Fruit fly (Drosophila melanogaster) whole organism, prepupa: Measurements from ENCODE around the gene fred.

Experiments
- Blimp-1 ChIP-seq: fragments of 200-800 bp; sonication (Bioruptor generic); optimal IDR thresholded peaks from 3 replicates; lab custom pipeline; 2017; ENCODE audit warnings: missing biosample characterization, missing genetic modification characterization, mild to moderate bottlenecking, moderate library complexity, missing genetic modification reagents
- CG10669 ChIP-seq: fragments of 200-800 bp; sonication (Bioruptor generic); optimal IDR thresholded peaks from 3 replicates; lab custom pipeline; 2018; ENCODE audit warnings: missing biosample characterization, mild to moderate bottlenecking, missing genetic modification characterization, moderate library complexity
- CG11294 ChIP-seq: fragments of 200-800 bp; sonication (Bioruptor generic); IDR thresholded peaks from 2 replicates; pipeline ENCODE4 v1.3.6; 2022; ENCODE audit warnings: missing biosample characterization, missing genetic modification characterization
- CG11762 ChIP-seq: fragments of 200-800 bp; sonication (Bioruptor generic); optimal IDR thresholded peaks from 3 replicates; lab custom pipeline; 2016; ENCODE audit warnings: missing biosample characterization, missing genetic modification characterization; ENCODE audit not compliant: insufficient read depth
- CG15336 ChIP-seq: fragments of 200-800 bp; sonication (Bioruptor generic); IDR thresholded peaks from 2 replicates; pipeline ENCODE4 v1.3.6; 2022; ENCODE audit warnings: missing biosample characterization, missing genetic modification characterization
- CG1621 ChIP-seq: fragments of 200-800 bp; sonication (Bioruptor generic); optimal IDR thresholded peaks from 3 replicates; lab custom pipeline; 2018; ENCODE audit warnings: missing biosample characterization, mild to moderate bottlenecking, missing genetic modification characterization
- CG16779 ChIP-seq: fragments of 200-800 bp; sonication (Bioruptor generic); optimal IDR thresholded peaks from 3 replicates; lab custom pipeline; 2017; ENCODE audit warnings: missing biosample characterization, mild to moderate bottlenecking, missing genetic modification characterization
- CG3032 ChIP-seq: fragments of 200-800 bp; optimal IDR thresholded peaks from 2 replicates; lab custom pipeline; 2019; ENCODE audit warnings: missing biosample characterization, mild to moderate bottlenecking, missing genetic modification characterization, moderate library complexity
- CG31627 ChIP-seq: fragments of 200-800 bp; sonication (Bioruptor generic); optimal IDR thresholded peaks from 3 replicates; lab custom pipeline; 2016; ENCODE audit warnings: missing biosample characterization, missing genetic modification characterization
- CG32006 ChIP-seq: fragments of 200-800 bp; sonication (Bioruptor generic); optimal IDR thresholded peaks from 3 replicates; lab custom pipeline; 2017; ENCODE audit warnings: missing biosample characterization, mild to moderate bottlenecking, missing genetic modification characterization
- CG34406 ChIP-seq: fragments of 200-800 bp; sonication (Bioruptor generic); optimal IDR thresholded peaks from 3 replicates; lab custom pipeline; 2016; ENCODE audit warnings: missing biosample characterization, missing genetic modification characterization
- CG3919 ChIP-seq: fragments of 200-800 bp; sonication (Bioruptor generic); optimal IDR thresholded peaks from 3 replicates; lab custom pipeline; 2016; ENCODE audit warnings: missing biosample characterization, missing genetic modification characterization
- CG4318 ChIP-seq: fragments of 200-800 bp; sonication (Bioruptor generic); optimal IDR thresholded peaks from 3 replicates; lab custom pipeline; 2017; ENCODE audit warnings: missing biosample characterization, mild to moderate bottlenecking, missing genetic modification characterization
- CG6163 ChIP-seq: fragments of 200-800 bp; sonication (Bioruptor generic); IDR thresholded peaks from 3 replicates; pipeline ENCODE4 v1.3.6; 2022; ENCODE audit warnings: missing biosample characterization, missing genetic modification characterization
- CG6808 ChIP-seq: fragments of 200-800 bp; sonication (Bioruptor generic); optimal IDR thresholded peaks from 3 replicates; lab custom pipeline; 2017; ENCODE audit warnings: missing biosample characterization, missing genetic modification characterization, mild to moderate bottlenecking, moderate library complexity, missing genetic modification reagents
- CG6854 ChIP-seq: fragments of 200-800 bp; sonication (Bioruptor generic); optimal IDR thresholded peaks from 2 replicates; lab custom pipeline; 2017; ENCODE audit warnings: missing biosample characterization, mild to moderate bottlenecking, missing genetic modification characterization
- CG7368 ChIP-seq: fragments of 200-800 bp; sonication (Bioruptor generic); optimal IDR thresholded peaks from 3 replicates; lab custom pipeline; 2016; ENCODE audit warnings: missing biosample characterization, missing genetic modification characterization
- CG8119 ChIP-seq: fragments of 200-800 bp; sonication (Bioruptor generic); IDR thresholded peaks from 3 replicates; pipeline ENCODE4 v1.3.6; 2022; ENCODE audit warnings: missing biosample characterization, missing genetic modification characterization
- CG8632 ChIP-seq: fragments of 200-800 bp; sonication (Bioruptor generic); optimal IDR thresholded peaks from 3 replicates; lab custom pipeline; 2016; ENCODE audit warnings: missing biosample characterization, missing genetic modification characterization
- Eip75B ChIP-seq: fragments of 200-800 bp; sonication (Bioruptor generic); optimal IDR thresholded peaks from 3 replicates; lab custom pipeline; 2016; ENCODE audit warnings: missing biosample characterization, missing genetic modification characterization
- Eip78C ChIP-seq: fragments of 200-800 bp; sonication (Bioruptor generic); peaks from one replicate; lab custom pipeline; 2016; ENCODE audit warnings: missing biosample characterization, missing genetic modification characterization
- Eip93F ChIP-seq: fragments of 200-800 bp; sonication (Bioruptor generic); optimal IDR thresholded peaks from 2 replicates; lab custom pipeline; 2016; ENCODE audit warnings: missing biosample characterization, mild to moderate bottlenecking, missing genetic modification characterization
- Ets21C ChIP-seq: fragments of 200-800 bp; sonication (Bioruptor generic); optimal IDR thresholded peaks from 3 replicates; lab custom pipeline; 2016; ENCODE audit warnings: missing biosample characterization, missing genetic modification characterization
- Ets96B ChIP-seq: fragments of 200-800 bp; optimal IDR thresholded peaks from 2 replicates; lab custom pipeline; 2019; ENCODE audit warnings: missing biosample characterization, mild to moderate bottlenecking, missing genetic modification characterization, moderate library complexity
- Hr38 ChIP-seq: sonication (Bioruptor generic); optimal IDR thresholded peaks from 2 replicates; lab custom pipeline; 2016; ENCODE audit warnings: missing biosample characterization, missing genetic modification characterization
- Hr4 ChIP-seq: fragments of 200-800 bp; sonication (Bioruptor generic); optimal IDR thresholded peaks from 3 replicates; lab custom pipeline; 2016; ENCODE audit warnings: missing biosample characterization, missing genetic modification characterization
- Lpt ChIP-seq: fragments of 200-800 bp; sonication (Bioruptor generic); optimal IDR thresholded peaks from 3 replicates; lab custom pipeline; 2016; ENCODE audit warnings: missing biosample characterization, missing genetic modification characterization
- Met ChIP-seq: fragments of 200-800 bp; sonication (Bioruptor generic); optimal IDR thresholded peaks from 3 replicates; lab custom pipeline; 2016; ENCODE audit warnings: missing biosample characterization, missing genetic modification characterization
- Smox ChIP-seq: fragments of 200-800 bp; sonication (Bioruptor generic); optimal IDR thresholded peaks from 3 replicates; lab custom pipeline; 2016; ENCODE audit warnings: missing biosample characterization, missing genetic modification characterization
- Sox14 ChIP-seq: fragments of 200-800 bp; sonication (Bioruptor generic); optimal IDR thresholded peaks from 3 replicates; lab custom pipeline; 2016; ENCODE audit warnings: missing biosample characterization, missing genetic modification characterization
- Sox15 ChIP-seq: fragments of 200-800 bp; sonication (Bioruptor generic); optimal IDR thresholded peaks from 3 replicates; lab custom pipeline; 2016; ENCODE audit warnings: missing biosample characterization, missing genetic modification characterization
- achi ChIP-seq: fragments of 200-800 bp; sonication (Bioruptor generic); optimal IDR thresholded peaks from 3 replicates; lab custom pipeline; 2016; ENCODE audit warnings: missing biosample characterization, missing genetic modification characterization
- acj6 ChIP-seq: fragments of 200-800 bp; sonication (Bioruptor generic); optimal IDR thresholded peaks from 3 replicates; lab custom pipeline; 2016; ENCODE audit warnings: missing biosample characterization, missing genetic modification characterization
- cyc ChIP-seq: fragments of 200-800 bp; sonication (Bioruptor generic); optimal IDR thresholded peaks from 3 replicates; lab custom pipeline; 2016; ENCODE audit warnings: missing biosample characterization, missing genetic modification characterization
- dac ChIP-seq: fragments of 200-800 bp; sonication (Bioruptor generic); optimal IDR thresholded peaks from 2 replicates; lab custom pipeline; 2017; ENCODE audit warnings: missing biosample characterization, mild to moderate bottlenecking, missing genetic modification characterization
- dsx ChIP-seq: fragments of 200-800 bp; optimal IDR thresholded peaks from 3 replicates; lab custom pipeline; 2019; ENCODE audit warnings: missing biosample characterization, mild to moderate bottlenecking, missing genetic modification characterization, moderate library complexity; ENCODE audit not compliant: poor library complexity, severe bottlenecking
- esn ChIP-seq: fragments of 200-800 bp; sonication (Bioruptor generic); optimal IDR thresholded peaks from 2 replicates; lab custom pipeline; 2016; ENCODE audit warnings: missing biosample characterization, mild to moderate bottlenecking, missing genetic modification characterization, moderate library complexity
- fd59A ChIP-seq: fragments of 200-800 bp; sonication (Bioruptor generic); optimal IDR thresholded peaks from 2 replicates; lab custom pipeline; 2017; ENCODE audit warnings: missing biosample characterization, mild to moderate bottlenecking, missing genetic modification characterization, missing genetic modification reagents
- fkh ChIP-seq: fragments of 200-800 bp; sonication (Bioruptor generic); optimal IDR thresholded peaks from 3 replicates; lab custom pipeline; 2017; ENCODE audit warnings: missing biosample characterization, mild to moderate bottlenecking, missing genetic modification characterization, moderate library complexity
- lz ChIP-seq: fragments of 200-800 bp; sonication (Bioruptor generic); optimal IDR thresholded peaks from 3 replicates; lab custom pipeline; 2016; ENCODE audit warnings: missing biosample characterization, missing genetic modification characterization
- net ChIP-seq: fragments of 200-800 bp; sonication (Bioruptor generic); optimal IDR thresholded peaks from 3 replicates; lab custom pipeline; 2016; ENCODE audit warnings: missing biosample characterization, missing genetic modification characterization
- ss ChIP-seq, 2 experiments: fragments of 200-800 bp; sonication (Bioruptor generic); optimal IDR thresholded peaks; 2 replicates in 1 of 2; 3 replicates in 1 of 2; lab custom pipeline; 2017 to 2018; ENCODE audit warnings: mild to moderate bottlenecking in 2 of 2, missing biosample characterization in 2 of 2, missing genetic modification characterization in 2 of 2, moderate library complexity in 1 of 2
- topi ChIP-seq: fragments of 200-800 bp; sonication (Bioruptor generic); optimal IDR thresholded peaks from 3 replicates; lab custom pipeline; 2016; ENCODE audit warnings: missing biosample characterization, missing genetic modification characterization
- vri ChIP-seq: fragments of 200-800 bp; sonication (Bioruptor generic); optimal IDR thresholded peaks from 3 replicates; lab custom pipeline; 2016; ENCODE audit warnings: missing biosample characterization, mild to moderate bottlenecking, missing genetic modification characterization

The fred gene

dm6 chr2L:4030236-4030943 lies 38.9 kb upstream of the fred start (continued):
- peak; percentile 98 for TF ChIP-seq CG8119
- peak; percentile 45 for TF ChIP-seq Eip75B (GFP tag; lab: Kevin White, UChicago)
- peak; percentile 64 for TF ChIP-seq lz (GFP tag; lab: Kevin White, UChicago)
- peak; percentile 40 for TF ChIP-seq CG31627 (GFP tag; lab: Kevin White, UChicago)
- TF ChIP-seq CG34406 (GFP tag; lab: Kevin White, UChicago) = peak; percentile 27
- TF ChIP-seq Ets21C (GFP tag; lab: Kevin White, UChicago) = peak; percentile 27
- TF ChIP-seq Eip93F (GFP tag; lab: Kevin White, UChicago) = no peak
- peak; percentile 51 for TF ChIP-seq cyc (GFP tag; lab: Kevin White, UChicago)
- TF ChIP-seq vri (GFP tag; lab: Kevin White, UChicago) = peak; percentile 13
- TF ChIP-seq ss (GFP tag; optimal IDR thresholded peaks at IDR 0.05; lab: Kevin White, UChicago) = peak in 1 of 2 experiments; percentile 2
- TF ChIP-seq CG32006 (GFP tag; lab: Kevin White, UChicago) = peak; percentile 98
- TF ChIP-seq CG6808 (GFP tag; lab: Kevin White, UChicago) = peak; percentile 59
- peak; percentile 51 for TF ChIP-seq topi (GFP tag; lab: Kevin White, UChicago)
- peak; percentile 88 for TF ChIP-seq achi
- peak; percentile 98 for TF ChIP-seq Hr4 (GFP tag; lab: Kevin White, UChicago)
- peak; percentile 64 for TF ChIP-seq dsx
- TF ChIP-seq CG6854 = peak; percentile 37
- TF ChIP-seq CG6163 (GFP tag; lab: Robert Waterston, UW) = peak; percentile 97
- TF ChIP-seq Sox15 (GFP tag; lab: Kevin White, UChicago) = no peak
- TF ChIP-seq, all 60 proteins: peak for 52

- TF ChIP-seq Eip78C (GFP tag; lab: Kevin White, UChicago) (peak; percentile 16), CG8632 (no peak), fd59A (no peak), CG6163 (GFP tag; lab: Robert Waterston, UW) (peak; percentile 71), esn (GFP tag; lab: Kevin White, UChicago) (peak; percentile 1), Eip93F (GFP tag; lab: Kevin White, UChicago) (no peak)
- TF ChIP-seq, all 60 proteins: peak for 3
These were observed 37.2 kb upstream of the fred start for dm6 chr2L:4028697-4029096.

- TF ChIP-seq fkh = no peak
- TF ChIP-seq CG11762 (GFP tag; lab: Kevin White, UChicago) = no peak
- TF ChIP-seq CG10669 = peak; percentile 49
- TF ChIP-seq CG15336 (GFP tag; lab: Robert Waterston, UW) = peak; percentile 69
- no peak for TF ChIP-seq CG7368 (GFP tag; lab: Kevin White, UChicago)
- TF ChIP-seq acj6 (GFP tag; lab: Kevin White, UChicago) = peak; percentile 34
- peak; percentile 36 for TF ChIP-seq CG3032
- TF ChIP-seq CG1621 (tag; lab: Kevin White, UChicago) = peak; percentile 50
- TF ChIP-seq net (GFP tag; lab: Kevin White, UChicago) = no peak
- TF ChIP-seq CG6808 (GFP tag; lab: Kevin White, UChicago) = no peak
- peak; percentile 47 for TF ChIP-seq CG16779 (tag; lab: Kevin White, UChicago)
- no peak for TF ChIP-seq Blimp-1
- TF ChIP-seq Hr4 (GFP tag; lab: Kevin White, UChicago) = no peak
- TF ChIP-seq dac (GFP tag; lab: Kevin White, UChicago) = no peak
- TF ChIP-seq CG6854 = no peak
- no peak for TF ChIP-seq vri (GFP tag; lab: Kevin White, UChicago)
- TF ChIP-seq Lpt = no peak
- peak; percentile 2 for TF ChIP-seq Met
- TF ChIP-seq Hr38 (GFP tag; lab: Kevin White, UChicago) = no peak
- TF ChIP-seq ss (GFP tag; optimal IDR thresholded peaks at IDR 0.05; lab: Kevin White, UChicago) = no peak
- no peak for TF ChIP-seq CG11294 (GFP tag; lab: Robert Waterston, UW)
- peak; percentile 35 for TF ChIP-seq esn (GFP tag; lab: Kevin White, UChicago)
- TF ChIP-seq Sox14 (GFP tag; lab: Kevin White, UChicago) = peak; percentile 75
- peak; percentile 56 for TF ChIP-seq CG3919 (GFP tag; lab: Kevin White, UChicago)
- TF ChIP-seq Eip93F (GFP tag; lab: Kevin White, UChicago) = no peak
- peak; percentile 5 for TF ChIP-seq topi (GFP tag; lab: Kevin White, UChicago)
- TF ChIP-seq dsx = peak; percentile 30
- TF ChIP-seq CG31627 (GFP tag; lab: Kevin White, UChicago) = no peak
- peak; percentile 72 for TF ChIP-seq Eip75B (GFP tag; lab: Kevin White, UChicago)
- peak; percentile 9 for TF ChIP-seq Smox (GFP tag; lab: Kevin White, UChicago)
- peak; percentile 34 for TF ChIP-seq fd59A
- no peak for TF ChIP-seq CG8632
- TF ChIP-seq CG4318 = no peak
- TF ChIP-seq Ets96B (tag; lab: Kevin White, UChicago) = peak; percentile 64
These were observed 36.5 kb upstream of the fred start for dm6 chr2L:4028026-4028425.
